Worm (Caenorhabditis elegans): ENCODE measurements around the gene cyp-35D1.

Gene cyp-35D1

DNA sequence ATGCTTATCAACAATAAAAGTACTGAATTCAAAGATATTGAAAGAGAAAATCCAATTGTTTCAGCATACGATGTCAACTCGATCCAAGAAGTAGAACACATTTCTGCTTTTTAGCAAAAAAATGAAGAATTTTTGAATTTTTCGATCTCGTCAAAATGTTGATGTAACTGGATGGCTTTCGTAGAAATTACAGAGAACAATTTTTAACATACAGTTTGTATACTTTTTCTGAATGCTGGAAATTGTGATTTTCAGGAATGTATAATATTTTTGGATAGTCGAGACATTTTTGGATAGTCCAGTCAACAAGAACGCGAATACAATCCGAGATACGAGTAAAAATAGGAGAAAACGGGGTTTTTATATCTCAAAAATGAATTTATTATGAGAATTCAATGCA, 49.6 kb downstream of the cyp-35D1 start, which contains the start of gene str-103:
TSS of gene str-103 (minus strand) at position 101 of the 400 bp plus-strand sequence.
- TF ChIP-seq egl-5 (tag; optimal IDR thresholded peaks at IDR 0.05) (no peak), nhr-237 (tag; optimal IDR thresholded peaks at IDR 0.05) (no peak), zag-1 (tag; optimal IDR thresholded peaks at IDR 0.05) (no peak), ztf-4 (tag; optimal IDR thresholded peaks at IDR 0.05) (no peak), lsy-12 (tag; optimal IDR thresholded peaks at IDR 0.05) (no peak), pqm-1 (tag; optimal IDR thresholded peaks at IDR 0.05) (no peak), ztf-11 (tag; optimal IDR thresholded peaks at IDR 0.05) (no peak), eor-1 (tag; optimal IDR thresholded peaks at IDR 0.05) (no peak), mdl-1 (tag; optimal IDR thresholded peaks at IDR 0.05) (no peak), R02D3.7 (tag; optimal IDR thresholded peaks at IDR 0.05) (no peak)

ce11 chrV:16120499-16120898, 51.5 kb downstream of the cyp-35D1 start:
- no peak for TF ChIP-seq nhr-43 (tag; optimal IDR thresholded peaks at IDR 0.05; ENCODE audit: poor library complexity, severe bottlenecking)
- no peak for TF ChIP-seq zag-1 (tag; optimal IDR thresholded peaks at IDR 0.05)
- TF ChIP-seq fkh-2 (tag; optimal IDR thresholded peaks at IDR 0.05), result no peak
- TF ChIP-seq unc-62 (GFP tag; optimal IDR thresholded peaks at IDR 0.05), result no peak
- no peak for TF ChIP-seq elt-1 (tag; optimal IDR thresholded peaks at IDR 0.05)

All from whole organism, L3 larva.